Worm (Caenorhabditis elegans): ENCODE results near the gene C14A6.3.

Gene C14A6.3

ce11 chrV:18158172-18158571 lies 12.0 kb downstream of the C14A6.3 start:
- TF ChIP-seq mls-2 (tag; optimal IDR thresholded peaks at IDR 0.05) (no peak), ceh-43 (GFP tag; optimal IDR thresholded peaks at IDR 0.05) (no peak), lin-13 (tag; optimal IDR thresholded peaks at IDR 0.05) (no peak), ceh-39 (tag; optimal IDR thresholded peaks at IDR 0.05) (no peak), ceh-83 (GFP tag; optimal IDR thresholded peaks at IDR 0.05) (no peak), M03D4.4 (tag; optimal IDR thresholded peaks at IDR 0.05) (no peak), elt-3 (tag; optimal IDR thresholded peaks at IDR 0.05) (no peak), ztf-11 (tag; optimal IDR thresholded peaks at IDR 0.05) (no peak), tbx-8 (GFP tag; optimal IDR thresholded peaks at IDR 0.05) (no peak)

- TF ChIP-seq elt-1 (tag; optimal IDR thresholded peaks at IDR 0.05; ENCODE audit: borderline replicate concordance, insufficient read depth): no peak
- TF ChIP-seq nhr-76 (tag; optimal IDR thresholded peaks at IDR 0.05): no peak
- no peak for TF ChIP-seq tbx-8 (GFP tag; optimal IDR thresholded peaks at IDR 0.05)
- no peak for TF ChIP-seq nhr-28 (tag; optimal IDR thresholded peaks at IDR 0.05)
- no peak for TF ChIP-seq lin-32 (GFP tag; optimal IDR thresholded peaks at IDR 0.05)
- no peak for TF ChIP-seq pha-4 (tag; optimal IDR thresholded peaks at IDR 0.05)
- TF ChIP-seq lin-13 (tag; optimal IDR thresholded peaks at IDR 0.05): no peak
- TF ChIP-seq lsy-2 (tag; optimal IDR thresholded peaks at IDR 0.05): no peak
- no peak for TF ChIP-seq mab-5 (tag; optimal IDR thresholded peaks at IDR 0.05)
Observed at ce11 chrV:18161228-18161627, 15.1 kb downstream of the C14A6.3 start, which contains the start of gene C14A6.13. C14A6.13 (minus strand) TSS chrV:18161328.

ce11 chrV:18162568-18162967 lies 16.4 kb downstream of the C14A6.3 start, which contains the start of gene C14A6.12:
C14A6.12 (minus strand) TSS chrV:18162668.
- no peak for TF ChIP-seq ztf-11 (tag; optimal IDR thresholded peaks at IDR 0.05)
- no peak for TF ChIP-seq sptf-1 (tag; optimal IDR thresholded peaks at IDR 0.05)
- no peak for TF ChIP-seq ceh-43 (GFP tag; optimal IDR thresholded peaks at IDR 0.05)
- no peak for TF ChIP-seq zip-8 (tag; optimal IDR thresholded peaks at IDR 0.05)

ce11 chrV:18163434-18163833 lies 17.3 kb downstream of the C14A6.3 start:
- TF ChIP-seq zip-8 (tag; optimal IDR thresholded peaks at IDR 0.05) (peak; percentile 96), nhr-76 (tag; optimal IDR thresholded peaks at IDR 0.05) (no peak), lsy-2 (tag; optimal IDR thresholded peaks at IDR 0.05) (no peak), blmp-1 (tag; optimal IDR thresholded peaks at IDR 0.05) (no peak), drap-1 (GFP tag; optimal IDR thresholded peaks at IDR 0.05) (no peak), nhr-237 (tag; optimal IDR thresholded peaks at IDR 0.05) (no peak)

ce11 chrV:18164758-18165157 lies 18.6 kb downstream of the C14A6.3 start, which contains the start of gene C14A6.5:
C14A6.5 (minus strand) TSS chrV:18164858.
- no peak for TF ChIP-seq nhr-76 (tag; optimal IDR thresholded peaks at IDR 0.05)
- no peak for TF ChIP-seq ceh-43 (GFP tag; optimal IDR thresholded peaks at IDR 0.05)
- no peak for TF ChIP-seq snpc-4 (tag; optimal IDR thresholded peaks at IDR 0.05)
- no peak for TF ChIP-seq cnd-1 (tag; optimal IDR thresholded peaks at IDR 0.05)
- TF ChIP-seq ham-2 (GFP tag; optimal IDR thresholded peaks at IDR 0.05): no peak
- no peak for TF ChIP-seq blmp-1 (tag; optimal IDR thresholded peaks at IDR 0.05)
- no peak for TF ChIP-seq nhr-2 (tag; optimal IDR thresholded peaks at IDR 0.05)
- no peak for TF ChIP-seq nhr-237 (tag; optimal IDR thresholded peaks at IDR 0.05)
- TF ChIP-seq unc-120 (tag; optimal IDR thresholded peaks at IDR 0.05; ENCODE audit: poor library complexity, severe bottlenecking): no peak
- TF ChIP-seq sem-2 (GFP tag; optimal IDR thresholded peaks at IDR 0.05): no peak
- TF ChIP-seq hlh-1 (tag; optimal IDR thresholded peaks at IDR 0.05): no peak
- no peak for TF ChIP-seq lsy-2 (tag; optimal IDR thresholded peaks at IDR 0.05)
- no peak for TF ChIP-seq nhr-28 (tag; optimal IDR thresholded peaks at IDR 0.05)
- no peak for TF ChIP-seq mab-5 (tag; optimal IDR thresholded peaks at IDR 0.05)
- no peak for TF ChIP-seq tbx-8 (GFP tag; optimal IDR thresholded peaks at IDR 0.05)
- no peak for TF ChIP-seq zip-8 (tag; optimal IDR thresholded peaks at IDR 0.05)

- TF ChIP-seq mls-2 (tag; optimal IDR thresholded peaks at IDR 0.05) (no peak), snpc-4 (tag; optimal IDR thresholded peaks at IDR 0.05) (no peak), ceh-83 (GFP tag; optimal IDR thresholded peaks at IDR 0.05) (no peak), ham-2 (GFP tag; optimal IDR thresholded peaks at IDR 0.05) (no peak), lin-13 (tag; optimal IDR thresholded peaks at IDR 0.05) (no peak), unc-120 (tag; optimal IDR thresholded peaks at IDR 0.05; ENCODE audit: poor library complexity, severe bottlenecking) (no peak), unc-39 (tag; optimal IDR thresholded peaks at IDR 0.05) (no peak), blmp-1 (tag; optimal IDR thresholded peaks at IDR 0.05) (no peak)
Observed at ce11 chrV:18167161-18167560, 21.0 kb downstream of the C14A6.3 start, which contains the start of gene C14A6.6. C14A6.6 (minus strand) TSS chrV:18167261.

Measured in whole organism, mixed stage, embryonic.